Fruit fly (Drosophila melanogaster) whole organism, embryonic: ENCODE results near the gene CG7878.

ENCODE experiments used
- Antp ChIP-seq: fragments of 200-800 bp; sonication (Bioruptor generic); optimal IDR thresholded peaks from 3 replicates; lab custom pipeline; 2016; ENCODE audit warnings: missing biosample characterization, missing genetic modification characterization
- BtbVII ChIP-seq: fragments of 200-800 bp; sonication (Bioruptor generic); optimal IDR thresholded peaks from 3 replicates; lab custom pipeline; 2017; ENCODE audit warnings: missing biosample characterization, mild to moderate bottlenecking, missing genetic modification characterization
- CG10431 ChIP-seq: fragments of 200-800 bp; sonication (Bioruptor generic); optimal IDR thresholded peaks from 3 replicates; lab custom pipeline; 2018; ENCODE audit warnings: missing biosample characterization, mild to moderate bottlenecking, missing genetic modification characterization
- CG10543 ChIP-seq: fragments of 200-800 bp; sonication (Bioruptor generic); optimal IDR thresholded peaks from 3 replicates; lab custom pipeline; 2017; ENCODE audit warnings: missing biosample characterization, mild to moderate bottlenecking, missing genetic modification characterization, moderate library complexity
- CG10959 ChIP-seq: fragments of 200-800 bp; sonication (Bioruptor generic); IDR thresholded peaks from 2 replicates; pipeline ENCODE4 v1.3.6; 2022; ENCODE audit warnings: missing biosample characterization, missing genetic modification characterization
- CG11093 ChIP-seq: fragments of 200-800 bp; sonication (Bioruptor generic); IDR thresholded peaks from 3 replicates; pipeline ENCODE4 v1.3.6; 2022; ENCODE audit warnings: missing biosample characterization, missing genetic modification characterization
- CG11398 ChIP-seq: fragments of 200-800 bp; sonication (Bioruptor generic); optimal IDR thresholded peaks from 2 replicates; lab custom pipeline; 2016; ENCODE audit warnings: missing biosample characterization, missing genetic modification characterization
- CG1233 ChIP-seq: fragments of 200-800 bp; sonication (Bioruptor generic); optimal IDR thresholded peaks from 4 replicates; lab custom pipeline; 2018; ENCODE audit warnings: missing biosample characterization, mild to moderate bottlenecking, missing genetic modification characterization
- CG14441 ChIP-seq: fragments of 200-800 bp; sonication (Bioruptor generic); IDR thresholded peaks from 2 replicates; pipeline ENCODE4 v1.3.6; 2022; ENCODE audit warnings: missing biosample characterization, missing genetic modification characterization
- CG1647 ChIP-seq: fragments of 200-800 bp; sonication (Bioruptor generic); optimal IDR thresholded peaks from 3 replicates; lab custom pipeline; 2016; ENCODE audit warnings: missing biosample characterization, missing genetic modification characterization
- CG17361 ChIP-seq: fragments of 200-800 bp; sonication (Bioruptor generic); IDR thresholded peaks from 3 replicates; pipeline ENCODE4 v1.3.6; 2022; ENCODE audit warnings: missing biosample characterization, missing genetic modification characterization
- CG2120 ChIP-seq: fragments of 200-800 bp; sonication (Bioruptor generic); optimal IDR thresholded peaks from 3 replicates; lab custom pipeline; 2016; ENCODE audit warnings: missing biosample characterization, missing genetic modification characterization
- CG2199 ChIP-seq: fragments of 200-800 bp; sonication (Bioruptor generic); IDR thresholded peaks from 3 replicates; pipeline ENCODE4 v1.3.6; 2022; ENCODE audit warnings: missing biosample characterization, missing genetic modification characterization
- CG31224 ChIP-seq: fragments of 200-800 bp; sonication (Bioruptor generic); IDR thresholded peaks from 2 replicates; pipeline ENCODE4 v1.3.6; 2022; ENCODE audit warnings: missing biosample characterization, missing genetic modification characterization
- CG3407 ChIP-seq: fragments of 200-800 bp; sonication (Bioruptor generic); optimal IDR thresholded peaks from 2 replicates; lab custom pipeline; 2018; ENCODE audit warnings: missing biosample characterization, mild to moderate bottlenecking, missing genetic modification characterization
- CG3726 ChIP-seq: fragments of 200-800 bp; sonication (Bioruptor generic); IDR thresholded peaks from 3 replicates; pipeline ENCODE4, ENCODE4 v1.3.6; 2022; ENCODE audit warnings: missing biosample characterization, missing genetic modification characterization
- CG4328 ChIP-seq: fragments of 200-800 bp; sonication (Bioruptor generic); optimal IDR thresholded peaks from 3 replicates; lab custom pipeline; 2017; ENCODE audit warnings: missing biosample characterization, missing genetic modification reagents, missing genetic modification characterization
- CG4707 ChIP-seq: fragments of 200-800 bp; sonication (Bioruptor generic); optimal IDR thresholded peaks from 2 replicates; lab custom pipeline; 2018; ENCODE audit warnings: missing biosample characterization, mild to moderate bottlenecking, missing genetic modification characterization, moderate library complexity
- CG7556 ChIP-seq: fragments of 200-800 bp; sonication (Bioruptor generic); optimal IDR thresholded peaks from 2 replicates; lab custom pipeline; 2017; ENCODE audit warnings: missing biosample characterization, mild to moderate bottlenecking, missing genetic modification characterization
- CG7839 ChIP-seq: fragments of 200-800 bp; sonication (Bioruptor generic); optimal IDR thresholded peaks from 3 replicates; lab custom pipeline; 2018; ENCODE audit warnings: missing biosample characterization, mild to moderate bottlenecking, missing genetic modification characterization, moderate library complexity
- CG8924 ChIP-seq: fragments of 200-800 bp; optimal IDR thresholded peaks from 3 replicates; lab custom pipeline; 2019; ENCODE audit warnings: missing biosample characterization, mild to moderate bottlenecking, missing genetic modification characterization, moderate library complexity
- CG9797 ChIP-seq: fragments of 200-800 bp; sonication (Bioruptor generic); optimal IDR thresholded peaks from 3 replicates; lab custom pipeline; 2018; ENCODE audit warnings: missing biosample characterization, mild to moderate bottlenecking, missing genetic modification characterization
- CG9932 ChIP-seq: fragments of 200-800 bp; sonication (Bioruptor generic); IDR thresholded peaks from 2 replicates; pipeline ENCODE4 v1.3.6; 2022; ENCODE audit warnings: missing biosample characterization, missing genetic modification characterization
- CHES-1-like ChIP-seq: fragments of 200-800 bp; sonication (Bioruptor generic); optimal IDR thresholded peaks from 2 replicates; lab custom pipeline; 2016; ENCODE audit warnings: missing biosample characterization, missing genetic modification characterization
- Camta ChIP-seq: fragments of 200-800 bp; sonication (Bioruptor generic); optimal IDR thresholded peaks from 2 replicates; lab custom pipeline; 2016; ENCODE audit warnings: missing biosample characterization, missing genetic modification characterization
- Fer2 ChIP-seq: fragments of 200-800 bp; sonication (Bioruptor generic); optimal IDR thresholded peaks from 2 replicates; lab custom pipeline; 2018; ENCODE audit warnings: missing biosample characterization, mild to moderate bottlenecking, missing genetic modification characterization, moderate library complexity
- HLH54F ChIP-seq: fragments of 200-800 bp; sonication (Bioruptor generic); optimal IDR thresholded peaks from 3 replicates; lab custom pipeline; 2016; ENCODE audit warnings: missing biosample characterization, missing genetic modification characterization
- Lhr ChIP-seq: fragments of 200-800 bp; sonication (Bioruptor generic); optimal IDR thresholded peaks from 3 replicates; lab custom pipeline; 2017; ENCODE audit warnings: mild to moderate bottlenecking, missing biosample characterization, missing genetic modification reagents, missing genetic modification characterization
- Mrtf ChIP-seq: fragments of 200-800 bp; sonication (Bioruptor generic); IDR thresholded peaks from 3 replicates; pipeline ENCODE4 v1.3.6; 2022; ENCODE audit warnings: missing biosample characterization, missing genetic modification characterization
- bab2 ChIP-seq: fragments of 200-800 bp; sonication (Bioruptor generic); optimal IDR thresholded peaks from 2 replicates; lab custom pipeline; 2016; ENCODE audit warnings: missing biosample characterization, missing genetic modification characterization
- cad ChIP-seq: fragments of >200 bp; optimal IDR thresholded peaks from 2 replicates; lab custom pipeline; 2017; ENCODE audit warnings: missing biosample characterization, missing genetic modification characterization
- caup ChIP-seq: fragments of 200-800 bp; sonication (Bioruptor generic); optimal IDR thresholded peaks from 3 replicates; lab custom pipeline; 2017; ENCODE audit warnings: missing biosample characterization, mild to moderate bottlenecking, missing genetic modification characterization, moderate library complexity; ENCODE audit not compliant: severe bottlenecking
- chinmo ChIP-seq: fragments of 200-800 bp; sonication (Bioruptor generic); IDR thresholded peaks from 4 replicates; pipeline ENCODE4 v1.3.6; 2022; ENCODE audit warnings: missing biosample characterization, missing genetic modification characterization; ENCODE audit not compliant: partially characterized antibody
- dpn ChIP-seq, 2 experiments: fragments of 200-800 bp; sonication (Bioruptor generic); optimal IDR thresholded peaks; 3 replicates each; lab custom pipeline; 2016; ENCODE audit warnings: missing biosample characterization in 2 of 2, missing genetic modification characterization in 2 of 2
- dysf ChIP-seq: fragments of 200-800 bp; sonication (Bioruptor generic); IDR thresholded peaks from 3 replicates; pipeline ENCODE4 v1.3.6; 2022; ENCODE audit warnings: missing biosample characterization, missing genetic modification characterization
- eve ChIP-seq, 2 experiments: fragments of >200 bp; optimal IDR thresholded peaks; 2 replicates each; lab custom pipeline; 2017; ENCODE audit warnings: missing biosample characterization in 2 of 2, missing genetic modification characterization in 2 of 2
- gsb ChIP-seq: fragments of 200-800 bp; sonication (Bioruptor generic); IDR thresholded peaks from 2 replicates; pipeline ENCODE4 v1.3.6; 2022; ENCODE audit warnings: missing biosample characterization, missing genetic modification characterization
- gsb-n ChIP-seq: fragments of 200-800 bp; sonication (Bioruptor generic); optimal IDR thresholded peaks from 3 replicates; lab custom pipeline; 2018; ENCODE audit warnings: missing biosample characterization, mild to moderate bottlenecking, missing genetic modification characterization
- lov ChIP-seq, 2 experiments: fragments of 200-800 bp in 1 of 2; fragments of >200 bp in 1 of 2; sonication (Bioruptor generic) in 1 of 2; IDR thresholded peaks in 1 of 2; optimal IDR thresholded peaks in 1 of 2; 2 replicates in 1 of 2; 3 replicates in 1 of 2; pipeline versions ENCODE4 v1.3.6 to Lab custom; 2017 to 2022; ENCODE audit warnings: missing biosample characterization in 1 of 2, missing genetic modification characterization in 1 of 2
- luna ChIP-seq: fragments of 200-800 bp; sonication (Bioruptor generic); optimal IDR thresholded peaks from 2 replicates; lab custom pipeline; 2016; ENCODE audit warnings: missing biosample characterization, missing genetic modification characterization
- p53 ChIP-seq: fragments of 200-800 bp; sonication (Bioruptor generic); optimal IDR thresholded peaks from 2 replicates; lab custom pipeline; 2016; ENCODE audit warnings: missing biosample characterization, missing genetic modification characterization
- pnt ChIP-seq: fragments of 200-800 bp; sonication (Bioruptor generic); optimal IDR thresholded peaks from 3 replicates; lab custom pipeline; 2016; ENCODE audit warnings: missing biosample characterization, missing genetic modification characterization
- sens ChIP-seq: fragments of 200-800 bp; sonication (Bioruptor generic); peaks from one replicate; lab custom pipeline; 2016; ENCODE audit warnings: missing biosample characterization, missing genetic modification characterization
- seq ChIP-seq: fragments of 200-800 bp; sonication (Bioruptor generic); IDR thresholded peaks from 2 replicates; pipeline ENCODE4 v1.3.6; 2022; ENCODE audit warnings: missing biosample characterization, missing genetic modification characterization
- trh ChIP-seq: fragments of 200-800 bp; sonication (Bioruptor generic); optimal IDR thresholded peaks from 2 replicates; lab custom pipeline; 2016; ENCODE audit warnings: missing biosample characterization, missing genetic modification characterization
- tx ChIP-seq: fragments of 200-800 bp; sonication (Bioruptor generic); optimal IDR thresholded peaks from 2 replicates; lab custom pipeline; 2016; ENCODE audit warnings: missing biosample characterization, missing genetic modification characterization
- wek ChIP-seq: fragments of 200-800 bp; sonication (Bioruptor generic); optimal IDR thresholded peaks from 3 replicates; lab custom pipeline; 2018; ENCODE audit warnings: missing biosample characterization, mild to moderate bottlenecking, missing genetic modification characterization, moderate library complexity
- wor ChIP-seq: fragments of 200-800 bp; sonication (Bioruptor generic); IDR thresholded peaks from 2 replicates; pipeline ENCODE4 v1.3.6; 2022; ENCODE audit warnings: missing biosample characterization, missing genetic modification characterization
- zfh1 ChIP-seq: fragments of 200-800 bp; sonication (Bioruptor generic); IDR thresholded peaks from 3 replicates; pipeline ENCODE4 v1.3.6; 2022; ENCODE audit warnings: missing biosample characterization, missing genetic modification characterization

CG7878 gene

dm6 chr3R:8126316-8127150 lies 4.0 kb downstream of the CG7878 start, which contains the start of the genes CG9667 and Arl8 (continued):
- TF ChIP-seq caup (GFP tag; lab: Kevin White, UChicago) (peak; percentile 47), CG3726 (GFP tag; lab: Robert Waterston, UW) (no peak), CG9797 (GFP tag; lab: Kevin White, UChicago) (peak; percentile 79), CG11398 (no peak), CG10959 (GFP tag; lab: Robert Waterston, UW) (peak; percentile 35; the same call in 1 of the 2 replicates), lov (optimal IDR thresholded peaks at IDR 0.05; lab: Kevin White, UChicago) (no peak), lov (GFP tag; IDR thresholded peaks at IDR 0.05; lab: Robert Waterston, UW) (no peak), p53 (no peak), zfh1 (GFP tag; lab: Robert Waterston, UW) (peak; percentile 40; the same call in 2 of the 3 replicates), CG17361 (GFP tag; lab: Robert Waterston, UW) (peak; percentile 89), sens (GFP tag; lab: Kevin White, UChicago) (peak; percentile 70), CHES-1-like (GFP tag; lab: Kevin White, UChicago) (peak; percentile 16), CG1233 (GFP tag; lab: Kevin White, UChicago) (peak; percentile 0), CG7556 (GFP tag; lab: Kevin White, UChicago) (peak; percentile 41), CG31224 (GFP tag; lab: Robert Waterston, UW) (peak; percentile 53), chinmo (GFP tag; lab: Robert Waterston, UW) (peak; percentile 61; the same call in 1 of the 4 replicates), BtbVII (peak; percentile 11), CG11093 (0 out of 3 replicates have a peak, but pooled peaks have one; percentile 26), cad (no peak), dpn (GFP tag; optimal IDR thresholded peaks at IDR 0.05; lab: Kevin White, UChicago) (peak in 1 of 2 experiments; percentile 70), wor (GFP tag; lab: Robert Waterston, UW) (no peak), dysf (peak; percentile 77), CG2199 (GFP tag; lab: Robert Waterston, UW) (no peak), CG10543 (GFP tag; lab: Kevin White, UChicago) (peak; percentile 83), CG10431 (no peak), CG4707 (GFP tag; lab: Kevin White, UChicago) (no peak), wek (GFP tag; lab: Kevin White, UChicago) (no peak), Antp (GFP tag; lab: Kevin White, UChicago) (no peak), bab2 (GFP tag; lab: Kevin White, UChicago) (peak; percentile 25), CG9932 (GFP tag; lab: Robert Waterston, UW) (peak; percentile 86), trh (no peak), CG4328 (GFP tag; lab: Kevin White, UChicago) (peak; percentile 41), CG14441 (GFP tag; lab: Robert Waterston, UW) (peak; percentile 73), eve (GFP tag; optimal IDR thresholded peaks at IDR 0.05; lab: Kevin White, UChicago) (no peak), Camta (GFP tag; lab: Kevin White, UChicago) (no peak), HLH54F (GFP tag; lab: Kevin White, UChicago) (peak; percentile 16), tx (GFP tag; lab: Kevin White, UChicago) (no peak), Mrtf (GFP tag; lab: Robert Waterston, UW) (0 out of 3 replicates have a peak, but pooled peaks have one; percentile 21), CG7839 (tag; lab: Kevin White, UChicago) (peak; percentile 74), CG1647 (GFP tag; lab: Kevin White, UChicago) (no peak), pnt (GFP tag; lab: Kevin White, UChicago) (no peak), Lhr (peak; percentile 75), CG8924 (peak; percentile 78), CG3407 (GFP tag; lab: Kevin White, UChicago) (peak; percentile 35), Fer2 (tag; lab: Kevin White, UChicago) (peak; percentile 52), gsb (GFP tag; lab: Robert Waterston, UW) (no peak), luna (GFP tag; lab: Kevin White, UChicago) (no peak), seq (no peak; the same call in 1 of the 2 replicates), CG2120 (GFP tag; lab: Kevin White, UChicago) (peak; percentile 69), gsb-n (peak; percentile 65)
